Worm (Caenorhabditis elegans): ENCODE data around the gene C15H11.13.

DNA sequence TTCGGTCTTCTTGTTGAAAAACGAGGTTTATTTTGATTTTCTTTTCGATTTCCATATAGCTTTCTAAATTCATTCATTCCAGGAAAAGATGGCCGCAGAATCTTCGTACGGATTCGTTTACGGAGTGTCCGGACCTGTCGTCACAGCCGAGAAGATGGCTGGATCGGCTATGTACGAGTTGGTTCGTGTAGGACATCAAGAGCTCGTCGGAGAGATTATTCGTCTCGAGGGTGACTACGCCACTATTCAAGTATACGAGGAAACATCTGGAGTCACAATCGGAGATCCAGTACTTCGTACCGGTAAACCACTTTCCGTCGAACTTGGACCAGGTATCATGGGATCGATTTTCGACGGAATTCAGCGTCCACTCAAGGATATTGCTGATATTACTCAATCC is 43.2 kb upstream of the C15H11.13 start, which contains the start of gene vha-13:
- TF ChIP-seq pat-9 (tag; optimal IDR thresholded peaks at IDR 0.05) (no peak), nhr-11 (tag; optimal IDR thresholded peaks at IDR 0.05) (no peak), unc-55 (GFP tag; optimal IDR thresholded peaks at IDR 0.05) (no peak), ama-1 (optimal IDR thresholded peaks at IDR 0.05) (no peak), odd-2 (tag; optimal IDR thresholded peaks at IDR 0.05) (no peak), pha-4 (tag; optimal IDR thresholded peaks at IDR 0.05) (no peak), ceh-45 (GFP tag; IDR thresholded peaks at IDR 0.05) (no peak), K09A11.1 (tag; optimal IDR thresholded peaks at IDR 0.05; ENCODE audit: insufficient read depth) (no peak), dve-1 (tag; optimal IDR thresholded peaks at IDR 0.05) (no peak), che-1 (tag; optimal IDR thresholded peaks at IDR 0.05) (no peak), fkh-10 (GFP tag; optimal IDR thresholded peaks at IDR 0.05) (no peak), ceh-9 (tag; optimal IDR thresholded peaks at IDR 0.05) (no peak), unc-86 (tag; optimal IDR thresholded peaks at IDR 0.05) (no peak), ceh-2 (tag; optimal IDR thresholded peaks at IDR 0.05) (no peak)

All from whole organism, late embryonic.